Worm (Caenorhabditis elegans) whole organism, late embryonic: Measurements from ENCODE around the gene C44C10.12.

Source experiments
- C08G9.2 ChIP-seq: sonication (generic microtip); optimal IDR thresholded peaks from 2 replicates; lab custom pipeline; 2016; ENCODE audit warnings: mild to moderate bottlenecking, missing genetic modification characterization, moderate library complexity, missing compliant biosample characterization
- F13H6.1 ChIP-seq: sonication (generic microtip); optimal IDR thresholded peaks from 2 replicates; lab custom pipeline; 2016; ENCODE audit warnings: missing genetic modification characterization, missing compliant biosample characterization
- K09A11.1 ChIP-seq: sonication (generic microtip); optimal IDR thresholded peaks from 2 replicates; lab custom pipeline; 2017; ENCODE audit warnings: antibody characterized with exemption, mild to moderate bottlenecking, missing genetic modification characterization, missing compliant biosample characterization; ENCODE audit not compliant: insufficient read depth
- ama-1 ChIP-seq: fragments of 150-350 bp; optimal IDR thresholded peaks from 2 replicates; lab custom pipeline; 2014
- ceh-14 ChIP-seq: sonication (generic microtip); optimal IDR thresholded peaks from 2 replicates; lab custom pipeline; 2016; ENCODE audit warnings: missing genotype, missing genetic modification characterization, missing compliant biosample characterization
- ceh-18 ChIP-seq: sonication (generic microtip); optimal IDR thresholded peaks from 2 replicates; lab custom pipeline; 2016; ENCODE audit warnings: missing genetic modification characterization, missing compliant biosample characterization
- ceh-2 ChIP-seq: sonication (generic microtip); optimal IDR thresholded peaks from 2 replicates; lab custom pipeline; 2016; ENCODE audit warnings: missing genotype, missing genetic modification characterization, missing compliant biosample characterization
- ceh-24 ChIP-seq: sonication (generic microtip); optimal IDR thresholded peaks from 2 replicates; lab custom pipeline; 2016; ENCODE audit warnings: mild to moderate bottlenecking, missing genetic modification characterization, missing compliant biosample characterization
- ceh-31 ChIP-seq: sonication (generic microtip); optimal IDR thresholded peaks from 2 replicates; lab custom pipeline; 2016; ENCODE audit warnings: missing genetic modification characterization, missing compliant biosample characterization
- ceh-34 ChIP-seq: sonication (generic microtip); optimal IDR thresholded peaks from 2 replicates; lab custom pipeline; 2016; ENCODE audit warnings: mild to moderate bottlenecking, missing genetic modification characterization, missing compliant biosample characterization
- ceh-45 ChIP-seq: fragments of 200-800 bp; sonication (Bioruptor generic); IDR thresholded peaks from 2 replicates; pipeline ENCODE4 v1.3.6; 2022; ENCODE audit warnings: missing genetic modification reagents, missing genetic modification characterization, missing compliant biosample characterization
- ceh-48 ChIP-seq: sonication (generic microtip); optimal IDR thresholded peaks from 2 replicates; lab custom pipeline; 2016; ENCODE audit warnings: missing genetic modification characterization, inconsistent platforms, missing compliant biosample characterization
- ceh-6 ChIP-seq: fragments of 200-800 bp; sonication (Bioruptor generic); optimal IDR thresholded peaks from 2 replicates; lab custom pipeline; 2018; ENCODE audit warnings: mild to moderate bottlenecking, missing genetic modification characterization, missing compliant biosample characterization
- ceh-9 ChIP-seq: sonication (generic microtip); optimal IDR thresholded peaks from 2 replicates; lab custom pipeline; 2016; ENCODE audit warnings: mild to moderate bottlenecking, missing genetic modification characterization, inconsistent platforms, missing compliant biosample characterization
- che-1 ChIP-seq: sonication (generic microtip); optimal IDR thresholded peaks from 2 replicates; lab custom pipeline; 2016; ENCODE audit warnings: mild to moderate bottlenecking, missing genetic modification characterization, missing compliant biosample characterization
- dve-1 ChIP-seq: sonication (generic microtip); optimal IDR thresholded peaks from 2 replicates; lab custom pipeline; 2017; ENCODE audit warnings: antibody characterized with exemption, mild to moderate bottlenecking, missing genetic modification characterization, missing compliant biosample characterization
- elt-4 ChIP-seq: sonication (generic microtip); optimal IDR thresholded peaks from 2 replicates; lab custom pipeline; 2016; ENCODE audit warnings: missing genetic modification characterization, missing compliant biosample characterization
- ets-4 ChIP-seq: sonication (generic microtip); optimal IDR thresholded peaks from 2 replicates; lab custom pipeline; 2016; ENCODE audit warnings: missing genetic modification characterization, missing compliant biosample characterization
- eyg-1 ChIP-seq: sonication (generic microtip); optimal IDR thresholded peaks from 2 replicates; lab custom pipeline; 2016; ENCODE audit warnings: missing genotype, missing genetic modification characterization, missing compliant biosample characterization
- fkh-10 ChIP-seq: fragments of 150-350 bp; optimal IDR thresholded peaks from 2 replicates; lab custom pipeline; 2014; ENCODE audit warnings: missing biosample characterization, missing genetic modification reagents, missing genetic modification characterization
- fkh-6 ChIP-seq: sonication (generic microtip); optimal IDR thresholded peaks from 2 replicates; lab custom pipeline; 2016; ENCODE audit warnings: missing genetic modification characterization, missing compliant biosample characterization
- gmeb-2 ChIP-seq: sonication (generic microtip); optimal IDR thresholded peaks from 2 replicates; lab custom pipeline; 2016; ENCODE audit warnings: missing genetic modification characterization, inconsistent platforms, missing compliant biosample characterization
- hlh-15 ChIP-seq: sonication (generic microtip); optimal IDR thresholded peaks from 2 replicates; lab custom pipeline; 2016; ENCODE audit warnings: missing genetic modification characterization, missing compliant biosample characterization
- hlh-30 ChIP-seq: sonication (generic microtip); optimal IDR thresholded peaks from 2 replicates; lab custom pipeline; 2017; ENCODE audit warnings: antibody characterized with exemption, missing genetic modification characterization, missing compliant biosample characterization; ENCODE audit not compliant: insufficient read depth
- hlh-8 ChIP-seq: sonication (generic microtip); optimal IDR thresholded peaks from 2 replicates; lab custom pipeline; 2016; ENCODE audit warnings: missing genotype, missing genetic modification characterization, missing compliant biosample characterization
- madf-2 ChIP-seq: sonication (generic microtip); optimal IDR thresholded peaks from 2 replicates; lab custom pipeline; 2017; ENCODE audit warnings: missing genetic modification characterization, missing compliant biosample characterization
- mec-3 ChIP-seq: sonication (generic microtip); optimal IDR thresholded peaks from 2 replicates; lab custom pipeline; 2016; ENCODE audit warnings: borderline replicate concordance, missing genetic modification characterization, missing compliant biosample characterization
- nfya-1 ChIP-seq: sonication (generic microtip); optimal IDR thresholded peaks from 2 replicates; lab custom pipeline; 2017; ENCODE audit warnings: missing genetic modification characterization, mild to moderate bottlenecking, missing compliant biosample characterization, antibody characterized with exemption, moderate library complexity
- nhr-11 ChIP-seq: fragments of 150-350 bp; optimal IDR thresholded peaks from 2 replicates; lab custom pipeline; 2014; ENCODE audit warnings: missing biosample characterization, missing genetic modification characterization
- npax-4 ChIP-seq: sonication (generic microtip); optimal IDR thresholded peaks from 2 replicates; lab custom pipeline; 2016; ENCODE audit warnings: missing genetic modification characterization, missing compliant biosample characterization
- pag-3 ChIP-seq: sonication (generic microtip); optimal IDR thresholded peaks from 2 replicates; lab custom pipeline; 2016; ENCODE audit warnings: missing compliant biosample characterization, missing genetic modification characterization, borderline replicate concordance
- pha-4 ChIP-seq: fragments of 150-350 bp; optimal IDR thresholded peaks from 2 replicates; lab custom pipeline; 2018; ENCODE audit warnings: missing biosample characterization, missing genetic modification reagents, missing genetic modification characterization
- rnt-1 ChIP-seq: sonication (generic microtip); optimal IDR thresholded peaks from 2 replicates; lab custom pipeline; 2016; ENCODE audit warnings: missing genetic modification characterization, missing compliant biosample characterization
- sdc-2 ChIP-seq: sonication (generic microtip); optimal IDR thresholded peaks from 2 replicates; lab custom pipeline; 2016; ENCODE audit warnings: missing genotype, missing genetic modification characterization, missing compliant biosample characterization
- sox-2 ChIP-seq: fragments of 200-800 bp; sonication (Bioruptor generic); IDR thresholded peaks from 2 replicates; pipeline ENCODE4 v1.3.6; 2022; ENCODE audit warnings: missing genetic modification reagents, missing genetic modification characterization, missing compliant biosample characterization
- tbx-2 ChIP-seq: sonication (generic microtip); optimal IDR thresholded peaks from 2 replicates; lab custom pipeline; 2016; ENCODE audit warnings: missing genetic modification characterization, missing compliant biosample characterization
- tbx-7 ChIP-seq: sonication (generic microtip); optimal IDR thresholded peaks from 2 replicates; lab custom pipeline; 2016; ENCODE audit warnings: missing genotype, missing genetic modification characterization, missing compliant biosample characterization
- unc-3 ChIP-seq, 2 experiments: fragments of 200-800 bp in 1 of 2; sonication (Bioruptor generic) in 1 of 2; sonication (generic microtip) in 1 of 2; conservative IDR thresholded peaks in 1 of 2; optimal IDR thresholded peaks in 1 of 2; 2 replicates each; pipeline versions ENCODE4 v1.3.6 to Lab custom; 2016 to 2022; ENCODE audit warnings: missing compliant biosample characterization in 2 of 2, missing genetic modification characterization in 2 of 2, missing genetic modification reagents in 1 of 2
- unc-42 ChIP-seq: sonication (generic microtip); optimal IDR thresholded peaks from 2 replicates; lab custom pipeline; 2016; ENCODE audit warnings: missing genotype, missing genetic modification characterization, missing compliant biosample characterization
- unc-55 ChIP-seq: sonication (generic microtip); optimal IDR thresholded peaks from 2 replicates; lab custom pipeline; 2017; ENCODE audit warnings: missing biosample characterization, missing genetic modification reagents, missing genetic modification characterization
- unc-86 ChIP-seq: sonication (generic microtip); optimal IDR thresholded peaks from 2 replicates; lab custom pipeline; 2016; ENCODE audit warnings: missing genetic modification characterization, missing compliant biosample characterization
- zip-5 ChIP-seq: sonication (generic microtip); optimal IDR thresholded peaks from 2 replicates; lab custom pipeline; 2016; ENCODE audit warnings: missing genetic modification characterization, missing compliant biosample characterization

The C44C10.12 gene

ce11 chrX:11696696-11697095, at the start of gene C44C10.12:
Gene C44C10.12 (plus strand): TSS chrX:11696996.
- TF ChIP-seq F13H6.1 (tag; lab: Kevin White, UChicago) (no peak), gmeb-2 (tag; lab: Kevin White, UChicago) (no peak), nfya-1 (tag; lab: Kevin White, UChicago) (no peak), unc-55 (GFP tag; lab: Kevin White, UChicago) (no peak), unc-86 (tag; lab: Kevin White, UChicago) (no peak), zip-5 (no peak), che-1 (tag; lab: Kevin White, UChicago) (no peak), tbx-7 (tag; lab: Kevin White, UChicago) (no peak), unc-3 (GFP tag; conservative IDR thresholded peaks at IDR 0.05; lab: Robert Waterston, UW) (no peak), unc-3 (tag; optimal IDR thresholded peaks at IDR 0.05; lab: Kevin White, UChicago) (no peak), ceh-14 (tag; lab: Kevin White, UChicago) (no peak), sox-2 (GFP tag; lab: Robert Waterston, UW) (no peak), ceh-45 (GFP tag; lab: Robert Waterston, UW) (no peak), hlh-8 (tag; lab: Kevin White, UChicago) (no peak)

- TF ChIP-seq pha-4 (tag; lab: Kevin White, UChicago): no peak
- no peak for TF ChIP-seq unc-42 (tag; lab: Kevin White, UChicago)
- TF ChIP-seq mec-3: no peak
- TF ChIP-seq ceh-2 (tag; lab: Kevin White, UChicago): no peak
- no peak for TF ChIP-seq ceh-6 (GFP tag; lab: Kevin White, UChicago)
- no peak for TF ChIP-seq nhr-11 (tag; lab: Kevin White, UChicago)
- TF ChIP-seq ets-4: no peak
- no peak for TF ChIP-seq hlh-8 (tag; lab: Kevin White, UChicago)
- TF ChIP-seq K09A11.1 (tag; lab: Kevin White, UChicago): no peak
- TF ChIP-seq nfya-1 (tag; lab: Kevin White, UChicago): no peak
- no peak for TF ChIP-seq fkh-10 (GFP tag; lab: Kevin White, UChicago)
- TF ChIP-seq, all 69 proteins: peak for 0
Observed at ce11 chrX:11647165-11647564, 49.6 kb upstream of the C44C10.12 start, which contains the start of gene T04F8.8. Gene T04F8.8 (plus strand): TSS chrX:11647465.

- TF ChIP-seq rnt-1 (tag; lab: Kevin White, UChicago): no peak
- no peak for TF ChIP-seq eyg-1 (tag; lab: Kevin White, UChicago)
- no peak for TF ChIP-seq C08G9.2 (tag; lab: Kevin White, UChicago)
- no peak for TF ChIP-seq mec-3
- no peak for TF ChIP-seq ceh-24
- TF ChIP-seq sox-2 (GFP tag; lab: Robert Waterston, UW): no peak
- TF ChIP-seq nhr-11 (tag; lab: Kevin White, UChicago): no peak
- no peak for TF ChIP-seq hlh-15 (tag; lab: Kevin White, UChicago)
- no peak for TF ChIP-seq npax-4
- no peak for TF ChIP-seq unc-3 (GFP tag; conservative IDR thresholded peaks at IDR 0.05; lab: Robert Waterston, UW)
- TF ChIP-seq unc-3 (tag; optimal IDR thresholded peaks at IDR 0.05; lab: Kevin White, UChicago): no peak
- TF ChIP-seq ceh-9: no peak
- TF ChIP-seq madf-2 (tag; lab: Kevin White, UChicago): no peak
- TF ChIP-seq, all 69 proteins: peak for 0
Observed at ce11 chrX:11650751-11651150, 46.0 kb upstream of the C44C10.12 start, which contains the start of gene cutl-11. Gene cutl-11 (minus strand): TSS chrX:11650851.

- TF ChIP-seq sdc-2 (tag; lab: Kevin White, UChicago): peak; percentile 32
- TF ChIP-seq ceh-31 (tag; lab: Kevin White, UChicago): peak; percentile 57
- TF ChIP-seq tbx-2 (tag; lab: Kevin White, UChicago): peak; percentile 5
- peak; percentile 53 for TF ChIP-seq nfya-1 (tag; lab: Kevin White, UChicago)
- TF ChIP-seq hlh-30 (tag; lab: Kevin White, UChicago): peak; percentile 14
- TF ChIP-seq ceh-34: no peak
- no peak for TF ChIP-seq ama-1 (lab: Kevin White, UChicago)
- TF ChIP-seq dve-1 (tag; lab: Kevin White, UChicago): no peak
- TF ChIP-seq ceh-9: no peak
- no peak for TF ChIP-seq elt-4 (tag; lab: Kevin White, UChicago)
- TF ChIP-seq madf-2 (tag; lab: Kevin White, UChicago): no peak
- no peak for TF ChIP-seq eyg-1 (tag; lab: Kevin White, UChicago)
- TF ChIP-seq pag-3 (tag; lab: Kevin White, UChicago): no peak
- TF ChIP-seq zip-5: no peak
- peak; percentile 33 for TF ChIP-seq unc-55 (GFP tag; lab: Kevin White, UChicago)
- peak; percentile 17 for TF ChIP-seq unc-42 (tag; lab: Kevin White, UChicago)
- no peak for TF ChIP-seq che-1 (tag; lab: Kevin White, UChicago)
- peak; percentile 32 for TF ChIP-seq ceh-48 (tag; lab: Kevin White, UChicago)
- TF ChIP-seq ceh-18: no peak
- TF ChIP-seq fkh-6 (tag; lab: Kevin White, UChicago): no peak
- no peak for TF ChIP-seq nhr-11 (tag; lab: Kevin White, UChicago)
Observed at ce11 chrX:11656519-11657006, 40.2 kb upstream of the C44C10.12 start, which contains the start of gene T04F8.2. Gene T04F8.2 (minus strand): TSS chrX:11656569.
